ENCODE assay signal across 7 worm cellular contexts in the genomic region with DNA sequence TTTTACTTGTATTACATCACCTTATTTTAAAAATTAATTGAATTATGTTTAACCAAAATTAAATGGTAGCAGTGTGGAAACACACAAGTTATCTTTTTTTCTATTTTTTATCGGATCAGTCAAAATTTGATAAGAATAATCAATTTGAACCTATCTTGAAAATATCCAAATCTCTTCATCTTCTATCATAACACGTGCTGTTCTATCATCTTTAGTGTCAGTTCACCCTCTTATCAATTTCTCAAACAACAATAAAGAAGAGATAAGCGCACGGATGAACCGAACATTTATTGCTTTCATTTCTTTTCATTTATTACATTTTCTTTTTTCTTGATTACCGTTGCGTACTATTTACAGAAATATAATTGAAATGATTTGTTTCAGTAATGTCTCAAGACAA.
TF ChIP-seq lines count a peak whose summit lies in the region.

A gene (plus strand): TSS at position 378 of the 400 bp plus-strand sequence.

TF ChIP-seq in whole organism, L1 larva, 84 proteins besides CTCF, POLR2A, EP300 and RAD21 (continues in another document):
- TF ChIP-seq mep-1 (tag; optimal IDR thresholded peaks at IDR 0.05; lab: Kevin White, UChicago): peak; percentile 5
- no peak for TF ChIP-seq lin-39 (tag; optimal IDR thresholded peaks at IDR 0.05; lab: Kevin White, UChicago)
- no peak for TF ChIP-seq pag-3 (tag; optimal IDR thresholded peaks at IDR 0.05; lab: Kevin White, UChicago; ENCODE audit: borderline replicate concordance, insufficient read depth)
- TF ChIP-seq lin-13 (GFP tag; optimal IDR thresholded peaks at IDR 0.05; lab: Kevin White, UChicago): no peak
- no peak for TF ChIP-seq mef-2 (tag; optimal IDR thresholded peaks at IDR 0.05; lab: Kevin White, UChicago)
- TF ChIP-seq xbp-1 (tag; optimal IDR thresholded peaks at IDR 0.05; lab: Kevin White, UChicago): no peak
- peak; percentile 1 for TF ChIP-seq tlp-1 (tag; optimal IDR thresholded peaks at IDR 0.05; lab: Kevin White, UChicago)
- peak; percentile 72 for TF ChIP-seq nhr-71 (tag; optimal IDR thresholded peaks at IDR 0.05; lab: Kevin White, UChicago)
- peak in 5 of 6 experiments; percentile 83 to 97 (median 91) for TF ChIP-seq elt-3 (tag; optimal IDR thresholded peaks at IDR 0.05; lab: Kevin White, UChicago)
- TF ChIP-seq ets-5 (GFP tag; IDR thresholded peaks at IDR 0.05; lab: Robert Waterston, UW): no peak
- no peak for TF ChIP-seq unc-98 (GFP tag; IDR thresholded peaks at IDR 0.05; lab: Robert Waterston, UW)
- TF ChIP-seq F16B12.6 (tag; optimal IDR thresholded peaks at IDR 0.05; lab: Kevin White, UChicago): no peak

TF ChIP-seq in whole organism, L2 larva, 48 proteins besides CTCF, POLR2A, EP300 and RAD21 (continues in another document):
- TF ChIP-seq sma-9 (GFP tag; optimal IDR thresholded peaks at IDR 0.05; lab: Kevin White, UChicago) (peak; percentile 87), sma-9 (tag; optimal IDR thresholded peaks at IDR 0.05; lab: Kevin White, UChicago) (no peak), zag-1 (tag; optimal IDR thresholded peaks at IDR 0.05; lab: Kevin White, UChicago) (no peak), egl-27 (tag; optimal IDR thresholded peaks at IDR 0.05; lab: Kevin White, UChicago) (peak; percentile 35), F13H6.1 (tag; optimal IDR thresholded peaks at IDR 0.05; lab: Kevin White, UChicago) (peak; percentile 29), snpc-4 (tag; optimal IDR thresholded peaks at IDR 0.05; lab: Kevin White, UChicago) (no peak), blmp-1 (tag; optimal IDR thresholded peaks at IDR 0.05; lab: Kevin White, UChicago; ENCODE audit: insufficient read depth) (peak; percentile 55), nhr-21 (tag; optimal IDR thresholded peaks at IDR 0.05; lab: Kevin White, UChicago) (peak; percentile 65), sma-3 (GFP tag; optimal IDR thresholded peaks at IDR 0.05; lab: Kevin White, UChicago) (peak; percentile 32), lsy-2 (tag; optimal IDR thresholded peaks at IDR 0.05; lab: Kevin White, UChicago) (peak in 1 of 2 experiments; percentile 39), fos-1 (tag; optimal IDR thresholded peaks at IDR 0.05; lab: Kevin White, UChicago) (peak; percentile 69), mdl-1 (tag; optimal IDR thresholded peaks at IDR 0.05; lab: Kevin White, UChicago) (peak; percentile 15 to 45)

TF ChIP-seq in whole organism, L3 larva, 47 proteins besides CTCF, POLR2A, EP300 and RAD21 (continues in another document):
- TF ChIP-seq ztf-4 (tag; optimal IDR thresholded peaks at IDR 0.05; lab: Kevin White, UChicago) (peak; percentile 61), elt-3 (tag; optimal IDR thresholded peaks at IDR 0.05; lab: Kevin White, UChicago) (peak in 1 of 3 experiments; percentile 71), ceh-9 (tag; optimal IDR thresholded peaks at IDR 0.05; lab: Kevin White, UChicago) (no peak), aly-2 (tag; optimal IDR thresholded peaks at IDR 0.05; lab: Kevin White, UChicago) (no peak), nfya-1 (tag; optimal IDR thresholded peaks at IDR 0.05; lab: Kevin White, UChicago; ENCODE audit: insufficient read depth) (no peak), snpc-4 (tag; optimal IDR thresholded peaks at IDR 0.05; lab: Kevin White, UChicago) (no peak), lin-39 (tag; optimal IDR thresholded peaks at IDR 0.05; lab: Kevin White, UChicago) (no peak), nhr-76 (tag; optimal IDR thresholded peaks at IDR 0.05; lab: Kevin White, UChicago) (peak; percentile 62), unc-62 (GFP tag; optimal IDR thresholded peaks at IDR 0.05; lab: Kevin White, UChicago) (no peak), ZK546.5 (tag; optimal IDR thresholded peaks at IDR 0.05; lab: Kevin White, UChicago) (no peak), jun-1 (tag; optimal IDR thresholded peaks at IDR 0.05; lab: Kevin White, UChicago) (peak; percentile 39), nhr-43 (tag; optimal IDR thresholded peaks at IDR 0.05; lab: Kevin White, UChicago; ENCODE audit: poor library complexity, severe bottlenecking) (peak; percentile 59), zag-1 (tag; optimal IDR thresholded peaks at IDR 0.05; lab: Kevin White, UChicago) (no peak)

TF ChIP-seq in whole organism, L4 larva, 104 proteins besides CTCF, POLR2A, EP300 and RAD21 (continues in another document):
- TF ChIP-seq F10B5.3 (tag; optimal IDR thresholded peaks at IDR 0.05; lab: Kevin White, UChicago) (no peak), nhr-237 (tag; optimal IDR thresholded peaks at IDR 0.05; lab: Kevin White, UChicago) (no peak), hlh-11 (tag; optimal IDR thresholded peaks at IDR 0.05; lab: Kevin White, UChicago) (peak; percentile 74), nhr-111 (GFP tag; optimal IDR thresholded peaks at IDR 0.05; lab: Kevin White, UChicago) (no peak), lin-29 (GFP tag; IDR thresholded peaks at IDR 0.05; lab: Robert Waterston, UW) (no peak), lsy-2 (tag; optimal IDR thresholded peaks at IDR 0.05; lab: Kevin White, UChicago) (peak in 1 of 2 experiments; percentile 33), ZK337.2 (GFP tag; IDR thresholded peaks at IDR 0.05; lab: Robert Waterston, UW) (no peak), egl-43 (GFP tag; IDR thresholded peaks at IDR 0.05; lab: Robert Waterston, UW) (no peak), mxl-2 (GFP tag; conservative IDR thresholded peaks at IDR 0.05; lab: Robert Waterston, UW) (no peak), spr-3 (GFP tag; optimal IDR thresholded peaks at IDR 0.05; lab: Kevin White, UChicago) (no peak), hlh-30 (tag; optimal IDR thresholded peaks at IDR 0.05; lab: Kevin White, UChicago; ENCODE audit: insufficient read depth) (peak; percentile 58), lin-38 (GFP tag; IDR thresholded peaks at IDR 0.05; lab: Robert Waterston, UW) (no peak), F44E2.7 (GFP tag; IDR thresholded peaks at IDR 0.05; lab: Robert Waterston, UW) (no peak), dmd-8 (GFP tag; IDR thresholded peaks at IDR 0.05; lab: Robert Waterston, UW) (no peak)

TF ChIP-seq in whole organism, late embryonic, 69 proteins besides CTCF, POLR2A, EP300 and RAD21:
- peak; percentile 59 for TF ChIP-seq ceh-30 (tag; optimal IDR thresholded peaks at IDR 0.05; lab: Kevin White, UChicago)
- no peak for TF ChIP-seq sdc-2 (tag; optimal IDR thresholded peaks at IDR 0.05; lab: Kevin White, UChicago)
- TF ChIP-seq pag-3 (tag; optimal IDR thresholded peaks at IDR 0.05; lab: Kevin White, UChicago; ENCODE audit: borderline replicate concordance): no peak
- peak; percentile 95 for TF ChIP-seq elt-2 (tag; optimal IDR thresholded peaks at IDR 0.05; lab: Kevin White, UChicago)
- TF ChIP-seq ceh-18 (tag; optimal IDR thresholded peaks at IDR 0.05; lab: Kevin White, UChicago): no peak
- TF ChIP-seq unc-55 (GFP tag; optimal IDR thresholded peaks at IDR 0.05; lab: Kevin White, UChicago): peak; percentile 1
- no peak for TF ChIP-seq zip-5 (tag; optimal IDR thresholded peaks at IDR 0.05; lab: Kevin White, UChicago)
- no peak for TF ChIP-seq nfya-1 (tag; optimal IDR thresholded peaks at IDR 0.05; lab: Kevin White, UChicago)
- no peak for TF ChIP-seq ets-4 (tag; optimal IDR thresholded peaks at IDR 0.05; lab: Kevin White, UChicago)
- no peak for TF ChIP-seq C08G9.2 (tag; optimal IDR thresholded peaks at IDR 0.05; lab: Kevin White, UChicago)

TF ChIP-seq in whole organism, mixed stage, embryonic, 35 proteins besides CTCF, POLR2A, EP300 and RAD21:
- no peak for TF ChIP-seq lin-32 (GFP tag; optimal IDR thresholded peaks at IDR 0.05; lab: Kevin White, UChicago)
- TF ChIP-seq elt-1 (tag; optimal IDR thresholded peaks at IDR 0.05; lab: Kevin White, UChicago; ENCODE audit: borderline replicate concordance, insufficient read depth): peak; percentile 30
- peak; percentile 62 for TF ChIP-seq unc-62 (GFP tag; optimal IDR thresholded peaks at IDR 0.05; lab: Kevin White, UChicago)
- peak; percentile 86 for TF ChIP-seq elt-3 (tag; optimal IDR thresholded peaks at IDR 0.05; lab: Kevin White, UChicago)
- TF ChIP-seq cnd-1 (tag; optimal IDR thresholded peaks at IDR 0.05; lab: Kevin White, UChicago): no peak
- no peak for TF ChIP-seq mep-1 (tag; optimal IDR thresholded peaks at IDR 0.05; lab: Kevin White, UChicago)
- no peak for TF ChIP-seq ces-1 (GFP tag; optimal IDR thresholded peaks at IDR 0.05; lab: Kevin White, UChicago)
- TF ChIP-seq mab-5 (tag; optimal IDR thresholded peaks at IDR 0.05; lab: Kevin White, UChicago): no peak
- no peak for TF ChIP-seq blmp-1 (tag; optimal IDR thresholded peaks at IDR 0.05; lab: Kevin White, UChicago)
- TF ChIP-seq flh-1 (GFP tag; optimal IDR thresholded peaks at IDR 0.05; lab: Kevin White, UChicago): no peak
- no peak for TF ChIP-seq lsy-2 (tag; optimal IDR thresholded peaks at IDR 0.05; lab: Kevin White, UChicago)
- no peak for TF ChIP-seq lin-13 (tag; optimal IDR thresholded peaks at IDR 0.05; lab: Kevin White, UChicago)
- TF ChIP-seq ham-2 (GFP tag; optimal IDR thresholded peaks at IDR 0.05; lab: Kevin White, UChicago): no peak
- TF ChIP-seq M03D4.4 (tag; optimal IDR thresholded peaks at IDR 0.05; lab: Kevin White, UChicago): no peak
- no peak for TF ChIP-seq nhr-28 (tag; optimal IDR thresholded peaks at IDR 0.05; lab: Kevin White, UChicago)
- no peak for TF ChIP-seq nhr-12 (tag; optimal IDR thresholded peaks at IDR 0.05; lab: Kevin White, UChicago)
- TF ChIP-seq hlh-1 (tag; optimal IDR thresholded peaks at IDR 0.05; lab: Kevin White, UChicago): no peak
TF ChIP-seq in whole organism, mixed stage, embryonic: peak in this region for 3.

TF ChIP-seq in whole organism, young adult, 124 proteins besides CTCF, POLR2A, EP300 and RAD21:
- TF ChIP-seq hlh-12 (tag; optimal IDR thresholded peaks at IDR 0.05; lab: Kevin White, UChicago): no peak
- peak; percentile 58 for TF ChIP-seq nhr-80 (tag; optimal IDR thresholded peaks at IDR 0.05; lab: Kevin White, UChicago)
- TF ChIP-seq hsf-1 (GFP tag; IDR thresholded peaks at IDR 0.05; lab: Robert Waterston, UW): no peak
- TF ChIP-seq lin-40 (tag; optimal IDR thresholded peaks at IDR 0.05; lab: Kevin White, UChicago): peak; percentile 33
